Fruit fly (Drosophila melanogaster): ENCODE results near the gene eIF2alpha.

The eIF2alpha gene

DNA sequence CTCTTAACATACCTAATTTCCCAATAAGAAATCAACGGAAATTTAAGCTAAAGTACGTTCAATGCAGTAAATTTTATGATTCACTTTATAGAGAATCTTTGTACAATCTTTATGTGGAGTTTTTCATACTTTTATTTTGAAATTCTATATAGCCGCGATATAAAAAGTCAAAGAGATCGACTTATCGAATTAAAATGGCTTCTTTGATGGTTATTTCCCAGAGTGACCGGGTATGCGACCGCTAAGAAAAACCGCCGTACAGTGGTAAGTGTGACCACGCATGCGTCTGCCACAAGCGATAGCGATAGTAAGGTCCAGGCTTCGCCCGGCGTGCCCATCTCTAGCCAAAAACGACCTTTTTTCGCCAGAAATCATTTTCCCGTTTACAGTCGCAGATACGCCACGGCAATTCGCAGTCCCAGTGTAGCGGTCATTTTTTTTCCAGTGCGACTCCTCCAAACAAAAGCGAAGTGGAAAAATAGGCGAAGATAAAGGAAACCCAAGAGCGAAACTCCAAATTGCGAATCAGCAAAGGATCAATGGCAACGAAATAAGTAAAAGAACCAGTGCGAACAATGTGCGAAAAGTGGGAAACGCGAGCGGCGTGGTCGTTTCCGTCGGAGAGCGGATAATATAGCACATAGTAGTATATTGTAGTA is 24.2 kb downstream of the eIF2alpha start, which contains the start of gene hang:
TSS of gene hang (plus strand) at position 366 of the 659 bp plus-strand sequence.
- TF ChIP-seq CG9139 (GFP tag; optimal IDR thresholded peaks at IDR 0.05) (peak; percentile 28), Sox15 (GFP tag; optimal IDR thresholded peaks at IDR 0.05) (no peak), CG31627 (GFP tag; optimal IDR thresholded peaks at IDR 0.05) (peak; percentile 18), dac (GFP tag; optimal IDR thresholded peaks at IDR 0.05) (no peak), eg (GFP tag; IDR thresholded peaks at IDR 0.05) (peak; percentile 70), CG6276 (GFP tag; optimal IDR thresholded peaks at IDR 0.05) (peak; percentile 46), Sox14 (GFP tag; optimal IDR thresholded peaks at IDR 0.05) (peak; percentile 55), CG7368 (GFP tag; optimal IDR thresholded peaks at IDR 0.05) (no peak), CG8119 (GFP tag; IDR thresholded peaks at IDR 0.05) (no peak), CG32006 (GFP tag; optimal IDR thresholded peaks at IDR 0.05) (no peak), Eip78C (GFP tag) (peak; percentile 87), CG8319 (GFP tag; optimal IDR thresholded peaks at IDR 0.05) (no peak), dsx (GFP tag; optimal IDR thresholded peaks at IDR 0.05; ENCODE audit: poor library complexity, severe bottlenecking) (peak; percentile 54), ss (GFP tag; optimal IDR thresholded peaks at IDR 0.05) (peak; percentile 60 to 62), vri (GFP tag; optimal IDR thresholded peaks at IDR 0.05) (peak; percentile 48), CG3919 (GFP tag; optimal IDR thresholded peaks at IDR 0.05) (peak; percentile 66), CG6808 (GFP tag; optimal IDR thresholded peaks at IDR 0.05) (peak; percentile 29), CG11902 (GFP tag; optimal IDR thresholded peaks at IDR 0.05) (no peak), svp (GFP tag) (peak; percentile 76), Met (GFP tag; optimal IDR thresholded peaks at IDR 0.05) (no peak), Eip75B (GFP tag; optimal IDR thresholded peaks at IDR 0.05) (peak; percentile 27), CG10669 (GFP tag; optimal IDR thresholded peaks at IDR 0.05) (peak; percentile 4), net (GFP tag; optimal IDR thresholded peaks at IDR 0.05) (peak; percentile 40), Ets21C (GFP tag; optimal IDR thresholded peaks at IDR 0.05) (no peak), OdsH (GFP tag; optimal IDR thresholded peaks at IDR 0.05) (peak; percentile 7), fd85E (GFP tag; optimal IDR thresholded peaks at IDR 0.05) (peak; percentile 46), Eip93F (GFP tag; optimal IDR thresholded peaks at IDR 0.05) (no peak), CG3032 (tag; optimal IDR thresholded peaks at IDR 0.05) (no peak), lz (GFP tag; optimal IDR thresholded peaks at IDR 0.05) (peak; percentile 25), CG34406 (GFP tag; optimal IDR thresholded peaks at IDR 0.05) (no peak), cyc (GFP tag; optimal IDR thresholded peaks at IDR 0.05) (peak; percentile 12), Hr39 (GFP tag; optimal IDR thresholded peaks at IDR 0.05) (peak; percentile 0), Sox102F (GFP tag; optimal IDR thresholded peaks at IDR 0.05) (peak; percentile 38), salr (GFP tag; optimal IDR thresholded peaks at IDR 0.05) (no peak), topi (GFP tag; optimal IDR thresholded peaks at IDR 0.05) (peak; percentile 27), CG1621 (tag; optimal IDR thresholded peaks at IDR 0.05) (peak; percentile 89), CG10631 (GFP tag; optimal IDR thresholded peaks at IDR 0.05) (no peak), CG11762 (GFP tag; optimal IDR thresholded peaks at IDR 0.05; ENCODE audit: insufficient read depth) (no peak), spab (GFP tag; optimal IDR thresholded peaks at IDR 0.05) (no peak), CG16779 (tag; optimal IDR thresholded peaks at IDR 0.05) (peak; percentile 60), fkh (GFP tag; optimal IDR thresholded peaks at IDR 0.05) (no peak), fd59A (GFP tag; optimal IDR thresholded peaks at IDR 0.05) (no peak), Gug (GFP tag; IDR thresholded peaks at IDR 0.05) (no peak), esn (GFP tag; optimal IDR thresholded peaks at IDR 0.05) (peak; percentile 61), Hr4 (GFP tag; optimal IDR thresholded peaks at IDR 0.05) (no peak), CG6854 (GFP tag; optimal IDR thresholded peaks at IDR 0.05) (peak; percentile 64), pdm3 (GFP tag; optimal IDR thresholded peaks at IDR 0.05) (peak; percentile 16), CG6792 (GFP tag; optimal IDR thresholded peaks at IDR 0.05) (no peak), achi (GFP tag; optimal IDR thresholded peaks at IDR 0.05) (no peak), Blimp-1 (GFP tag; optimal IDR thresholded peaks at IDR 0.05) (peak; percentile 58), CG11294 (GFP tag; IDR thresholded peaks at IDR 0.05) (no peak)

All from whole organism, prepupa.